Fruit fly (Drosophila melanogaster) whole organism, adult: ENCODE measurements around the gene CG8369.
A peak's percentile ranks its signal among the peaks of the same experiment; 100 is the strongest.

ENCODE experiments used
- CG11617 ChIP-seq: fragments of 200-800 bp; sonication (Bioruptor generic); optimal IDR thresholded peaks from 2 replicates; lab custom pipeline; 2017; ENCODE audit warnings: mild to moderate bottlenecking, missing biosample characterization, missing genetic modification reagents, missing genetic modification characterization
- CG12768 ChIP-seq: fragments of 200-800 bp; sonication (Bioruptor generic); optimal IDR thresholded peaks from 2 replicates; lab custom pipeline; 2017; ENCODE audit warnings: missing biosample characterization, missing genetic modification characterization, mild to moderate bottlenecking, moderate library complexity, missing genetic modification reagents
- CG14711 ChIP-seq: fragments of 200-800 bp; sonication (Bioruptor generic); optimal IDR thresholded peaks from 2 replicates; lab custom pipeline; 2018; ENCODE audit warnings: missing biosample characterization, mild to moderate bottlenecking, missing genetic modification characterization, moderate library complexity
- CG1620 ChIP-seq: fragments of 200-800 bp; sonication (Bioruptor generic); optimal IDR thresholded peaks from 2 replicates; lab custom pipeline; 2016; ENCODE audit warnings: missing biosample characterization, missing genetic modification characterization
- CG33017 ChIP-seq: fragments of 200-800 bp; sonication (Bioruptor generic); optimal IDR thresholded peaks from 2 replicates; lab custom pipeline; 2018; ENCODE audit warnings: missing biosample characterization, mild to moderate bottlenecking, missing genetic modification characterization, moderate library complexity
- CG5204 ChIP-seq: fragments of 200-800 bp; sonication (Bioruptor generic); optimal IDR thresholded peaks from 2 replicates; lab custom pipeline; 2016; ENCODE audit warnings: missing biosample characterization, missing genetic modification characterization
- CG7045 ChIP-seq: fragments of 200-800 bp; sonication (Bioruptor generic); optimal IDR thresholded peaks from 2 replicates; lab custom pipeline; 2017; ENCODE audit warnings: missing biosample characterization, mild to moderate bottlenecking, missing genetic modification characterization
- CG7101 ChIP-seq: fragments of 200-800 bp; sonication (Bioruptor generic); optimal IDR thresholded peaks from 2 replicates; lab custom pipeline; 2018; ENCODE audit warnings: missing biosample characterization, mild to moderate bottlenecking, missing genetic modification characterization, moderate library complexity
- Clk ChIP-seq: fragments of 200-800 bp; sonication (Bioruptor generic); optimal IDR thresholded peaks from 2 replicates; lab custom pipeline; 2017; ENCODE audit warnings: missing biosample characterization, missing genetic modification characterization
- Crg-1 ChIP-seq: fragments of 200-800 bp; sonication (Bioruptor generic); optimal IDR thresholded peaks from 2 replicates; lab custom pipeline; 2016; ENCODE audit warnings: missing biosample characterization, missing genetic modification characterization
- Hr96 ChIP-seq: fragments of 200-800 bp; sonication (Bioruptor generic); optimal IDR thresholded peaks from 2 replicates; lab custom pipeline; 2016; ENCODE audit warnings: missing biosample characterization, missing genetic modification characterization
- Mnt ChIP-seq: fragments of 200-800 bp; sonication (Bioruptor generic); optimal IDR thresholded peaks from 2 replicates; lab custom pipeline; 2016; ENCODE audit warnings: missing biosample characterization, mild to moderate bottlenecking, missing genetic modification characterization
- bab1 ChIP-seq: fragments of 200-800 bp; sonication (Bioruptor generic); optimal IDR thresholded peaks from 3 replicates; lab custom pipeline; 2019; ENCODE audit warnings: missing biosample characterization, mild to moderate bottlenecking, missing genetic modification characterization, moderate library complexity
- cic ChIP-seq: fragments of 200-800 bp; sonication (Bioruptor generic); optimal IDR thresholded peaks from 2 replicates; lab custom pipeline; 2017; ENCODE audit warnings: missing biosample characterization, mild to moderate bottlenecking, missing genetic modification characterization, moderate library complexity
- cnc ChIP-seq, 2 experiments: fragments of >200 bp; optimal IDR thresholded peaks; 2 replicates each; lab custom pipeline; 2017
- kay ChIP-seq: fragments of 200-800 bp; sonication (Bioruptor generic); peaks from one replicate; lab custom pipeline; 2016; ENCODE audit warnings: missing biosample characterization, missing genetic modification characterization, borderline replicate concordance
- ovo ChIP-seq: fragments of 200-800 bp; sonication (Bioruptor generic); optimal IDR thresholded peaks from 2 replicates; lab custom pipeline; 2016; ENCODE audit warnings: missing biosample characterization, missing genetic modification characterization
- pad ChIP-seq: fragments of 200-800 bp; sonication (Bioruptor generic); optimal IDR thresholded peaks from 3 replicates; lab custom pipeline; 2017; ENCODE audit warnings: missing biosample characterization, missing genetic modification characterization, mild to moderate bottlenecking, moderate library complexity, missing genetic modification reagents
- tj ChIP-seq: fragments of 200-800 bp; sonication (Bioruptor generic); optimal IDR thresholded peaks from 3 replicates; lab custom pipeline; 2017; ENCODE audit warnings: missing biosample characterization, mild to moderate bottlenecking, missing genetic modification characterization, moderate library complexity
- toe ChIP-seq: fragments of 200-800 bp; sonication (Bioruptor generic); optimal IDR thresholded peaks from 2 replicates; lab custom pipeline; 2016; ENCODE audit warnings: missing biosample characterization, missing genetic modification characterization

Gene CG8369

DNA sequence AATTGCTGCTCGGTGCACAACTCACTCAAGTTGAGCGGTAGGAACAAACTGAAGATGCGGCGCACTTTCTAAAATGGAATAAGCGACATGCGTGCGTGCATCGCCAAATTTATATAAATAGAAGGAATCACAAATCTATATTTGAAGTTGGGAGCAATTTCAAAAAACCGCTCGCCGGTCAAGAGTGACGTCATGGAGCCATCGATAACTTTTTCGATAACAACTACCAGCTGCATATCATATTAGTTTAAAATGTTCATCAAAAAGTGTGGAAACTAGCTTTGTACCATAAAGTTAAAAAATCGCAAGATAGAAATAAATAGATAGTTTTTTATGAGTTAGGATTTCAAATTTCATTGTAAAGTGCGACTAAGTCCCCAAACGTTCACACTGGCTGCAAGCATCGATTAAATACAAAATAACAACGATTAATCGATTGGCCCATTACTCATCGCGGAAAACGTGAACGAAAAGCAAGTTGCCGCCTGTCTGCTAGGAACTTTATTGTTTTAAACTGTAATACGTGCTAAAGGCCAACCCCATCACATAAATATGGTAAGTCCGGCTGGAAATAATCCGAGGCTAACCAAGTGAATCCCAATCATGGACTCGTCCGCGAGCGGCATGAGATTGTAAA, 20.6 kb upstream of the CG8369 start, which contains the start of the genes Pif1A, Pif1B and CCT7:
Gene Pif1A (minus strand): TSS at position 51 of the 637 bp plus-strand sequence.
Gene Pif1B (minus strand): TSS at position 51 of the 637 bp plus-strand sequence.
Gene CCT7 (plus strand): TSS at position 439 of the 637 bp plus-strand sequence.
- peak; percentile 18 for TF ChIP-seq Crg-1 (GFP tag; lab: Kevin White, UChicago)
- no peak for TF ChIP-seq ovo
- TF ChIP-seq cnc (optimal IDR thresholded peaks at IDR 0.05; lab: Kevin White, UChicago), result no peak
- TF ChIP-seq Mnt (GFP tag; lab: Kevin White, UChicago), result peak; percentile 81
- TF ChIP-seq CG5204 (GFP tag; lab: Kevin White, UChicago), result no peak
- no peak for TF ChIP-seq CG12768 (GFP tag; lab: Kevin White, UChicago)
- TF ChIP-seq CG1620 (GFP tag; lab: Kevin White, UChicago), result no peak
- no peak for TF ChIP-seq toe
- TF ChIP-seq CG7101 (tag; lab: Kevin White, UChicago), result no peak
- TF ChIP-seq CG33017 (tag; lab: Kevin White, UChicago), result no peak
- peak; percentile 48 for TF ChIP-seq bab1 (GFP tag; lab: Kevin White, UChicago)
- peak; percentile 5 for TF ChIP-seq tj
- no peak for TF ChIP-seq cic
- TF ChIP-seq CG7045 (GFP tag; lab: Kevin White, UChicago), result no peak
- no peak for TF ChIP-seq Hr96 (GFP tag; lab: Kevin White, UChicago)
- peak; percentile 99 for TF ChIP-seq kay (GFP tag; lab: Kevin White, UChicago)
- TF ChIP-seq CG14711 (tag; lab: Kevin White, UChicago), result no peak
- peak; percentile 11 for TF ChIP-seq pad (GFP tag; lab: Kevin White, UChicago)
- TF ChIP-seq Clk (GFP tag; lab: Kevin White, UChicago), result no peak
- TF ChIP-seq CG11617, result peak; percentile 18

dm6 chr3R:8805388-8805852, 16.4 kb upstream of the CG8369 start, which contains the start of gene CG9839:
CG9839 (minus strand) TSS chr3R:8805802.
- TF ChIP-seq Clk (GFP tag; lab: Kevin White, UChicago), result no peak
- TF ChIP-seq ovo, result no peak
- TF ChIP-seq Mnt (GFP tag; lab: Kevin White, UChicago), result peak; percentile 23

- TF ChIP-seq toe (no peak), Hr96 (GFP tag; lab: Kevin White, UChicago) (no peak), Crg-1 (GFP tag; lab: Kevin White, UChicago) (no peak), cic (no peak), CG5204 (GFP tag; lab: Kevin White, UChicago) (no peak), CG7101 (tag; lab: Kevin White, UChicago) (no peak), CG33017 (tag; lab: Kevin White, UChicago) (no peak), CG11617 (no peak), Mnt (GFP tag; lab: Kevin White, UChicago) (no peak), pad (GFP tag; lab: Kevin White, UChicago) (no peak), CG1620 (GFP tag; lab: Kevin White, UChicago) (no peak), CG12768 (GFP tag; lab: Kevin White, UChicago) (no peak), tj (no peak), bab1 (GFP tag; lab: Kevin White, UChicago) (no peak)
Observed at dm6 chr3R:8806104-8806503, 15.7 kb upstream of the CG8369 start, which contains the start of gene hng2. hng2 (plus strand) TSS chr3R:8806322.

dm6 chr3R:8806638-8807037, 15.2 kb upstream of the CG8369 start:
- TF ChIP-seq cnc (optimal IDR thresholded peaks at IDR 0.05; lab: Kevin White, UChicago), result no peak
- no peak for TF ChIP-seq ovo
- no peak for TF ChIP-seq cic
- no peak for TF ChIP-seq CG33017 (tag; lab: Kevin White, UChicago)
- TF ChIP-seq CG14711 (tag; lab: Kevin White, UChicago), result no peak
- TF ChIP-seq pad (GFP tag; lab: Kevin White, UChicago), result no peak

DNA sequence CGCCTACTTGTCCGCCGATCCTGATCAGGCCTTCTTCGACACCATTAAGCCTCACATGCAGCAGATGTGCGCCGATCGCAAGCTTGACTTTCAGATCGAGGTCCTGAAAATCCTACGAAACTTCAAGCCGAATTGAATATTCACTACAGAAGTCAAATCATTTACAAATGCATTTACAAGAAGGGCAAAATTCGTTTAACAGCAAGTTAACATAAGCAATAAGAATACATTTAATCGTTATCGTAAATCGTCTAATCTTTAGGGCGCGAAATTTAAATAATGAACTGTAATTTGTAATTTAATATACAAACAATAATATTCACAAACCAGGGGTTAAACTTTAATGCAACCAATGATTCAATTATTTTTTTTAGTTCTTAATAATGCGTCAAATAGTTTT, 14.8 kb upstream of the CG8369 start:
- TF ChIP-seq CG7101 (tag; lab: Kevin White, UChicago), result no peak
- TF ChIP-seq CG1620 (GFP tag; lab: Kevin White, UChicago), result no peak
- TF ChIP-seq cnc (optimal IDR thresholded peaks at IDR 0.05; lab: Kevin White, UChicago), result no peak
- TF ChIP-seq Mnt (GFP tag; lab: Kevin White, UChicago), result no peak
- no peak for TF ChIP-seq tj
- no peak for TF ChIP-seq CG14711 (tag; lab: Kevin White, UChicago)
- no peak for TF ChIP-seq Crg-1 (GFP tag; lab: Kevin White, UChicago)
- no peak for TF ChIP-seq bab1 (GFP tag; lab: Kevin White, UChicago)
- no peak for TF ChIP-seq CG5204 (GFP tag; lab: Kevin White, UChicago)
- no peak for TF ChIP-seq toe
- TF ChIP-seq ovo, result no peak
- no peak for TF ChIP-seq Hr96 (GFP tag; lab: Kevin White, UChicago)
- TF ChIP-seq CG11617, result no peak
- TF ChIP-seq CG7045 (GFP tag; lab: Kevin White, UChicago), result no peak

DNA sequence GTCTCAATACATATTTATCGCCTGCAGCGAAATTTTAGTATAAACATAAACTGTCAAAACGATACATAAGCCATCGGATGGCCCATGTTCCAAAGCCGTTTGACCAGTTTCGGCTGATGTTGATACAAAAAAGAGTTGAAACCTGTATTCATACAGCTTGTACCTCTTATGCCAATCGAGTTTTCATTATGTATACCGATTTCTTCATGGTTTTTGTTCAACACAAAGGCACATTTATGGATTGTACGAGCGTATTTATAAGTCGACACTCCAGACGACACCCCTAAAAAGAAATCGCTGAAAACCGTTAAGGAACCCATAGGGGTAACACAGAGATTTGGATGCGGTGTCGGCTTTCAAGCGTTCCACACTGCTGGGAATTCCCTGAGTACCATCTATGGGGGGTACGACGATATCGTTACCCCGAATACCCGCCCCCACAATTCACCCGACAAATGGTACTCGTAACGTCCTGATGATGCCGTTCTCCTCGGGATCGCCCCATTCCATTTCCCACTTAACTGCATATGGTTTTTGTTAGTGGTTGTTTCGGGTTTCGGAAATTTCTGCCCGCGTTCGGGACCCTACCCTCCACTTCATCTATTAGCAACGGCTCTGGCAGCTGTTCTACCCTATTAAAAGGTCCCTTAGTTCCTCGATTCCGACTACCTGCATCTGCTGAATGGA, 13.8 kb upstream of the CG8369 start:
- TF ChIP-seq CG12768 (GFP tag; lab: Kevin White, UChicago) (no peak), CG14711 (tag; lab: Kevin White, UChicago) (no peak), kay (GFP tag; lab: Kevin White, UChicago) (no peak), bab1 (GFP tag; lab: Kevin White, UChicago) (no peak), cnc (optimal IDR thresholded peaks at IDR 0.05; lab: Kevin White, UChicago) (no peak), CG7045 (GFP tag; lab: Kevin White, UChicago) (no peak), CG33017 (tag; lab: Kevin White, UChicago) (no peak), Mnt (GFP tag; lab: Kevin White, UChicago) (no peak), CG5204 (GFP tag; lab: Kevin White, UChicago) (no peak), CG7101 (tag; lab: Kevin White, UChicago) (no peak), Crg-1 (GFP tag; lab: Kevin White, UChicago) (no peak)
